Worm (Caenorhabditis elegans) whole organism, young adult: ENCODE data around the gene tag-293.

ENCODE experiments used
- F37B4.10 ChIP-seq: fragments of 200-800 bp; sonication (Bioruptor generic); IDR thresholded peaks from 2 replicates; pipeline ENCODE4 v1.3.6; 2022; ENCODE audit warnings: missing genetic modification characterization, missing compliant biosample characterization
- F55B11.4 ChIP-seq: sonication (generic microtip); optimal IDR thresholded peaks from 2 replicates; lab custom pipeline; 2016; ENCODE audit warnings: missing compliant biosample characterization, missing genetic modification characterization, borderline replicate concordance; ENCODE audit not compliant: insufficient read depth
- Y79H2A.3 ChIP-seq: fragments of 200-800 bp; sonication (Bioruptor generic); conservative IDR thresholded peaks from 2 replicates; pipeline ENCODE4 v1.3.6; 2022; ENCODE audit warnings: missing genetic modification reagents, missing genetic modification characterization, missing compliant biosample characterization
- aptf-3 ChIP-seq: fragments of 200-800 bp; sonication (Bioruptor generic); IDR thresholded peaks from 2 replicates; pipeline ENCODE4 v1.3.6; 2022; ENCODE audit warnings: missing genetic modification characterization, missing compliant biosample characterization
- ccch-3 ChIP-seq: fragments of 200-800 bp; sonication (Bioruptor generic); optimal IDR thresholded peaks from 2 replicates; lab custom pipeline; 2018; ENCODE audit warnings: mild to moderate bottlenecking, missing genetic modification characterization, missing compliant biosample characterization
- chd-7 ChIP-seq: sonication (generic microtip); optimal IDR thresholded peaks from 2 replicates; lab custom pipeline; 2016; ENCODE audit warnings: mild to moderate bottlenecking, missing genetic modification characterization, moderate library complexity, missing compliant biosample characterization
- hrde-1 ChIP-seq: sonication (generic microtip); optimal IDR thresholded peaks from 2 replicates; lab custom pipeline; 2016; ENCODE audit warnings: missing genetic modification characterization, mild to moderate bottlenecking, missing compliant biosample characterization, moderate library complexity, missing genotype, missing genetic modification reagents, borderline replicate concordance
- lir-1 ChIP-seq: fragments of 200-800 bp; sonication (Bioruptor generic); conservative IDR thresholded peaks from 2 replicates; pipeline ENCODE4 v1.3.6; 2022; ENCODE audit warnings: missing genetic modification reagents, missing genetic modification characterization, missing compliant biosample characterization
- snpc-4 ChIP-seq, 5 experiments: fragments of 150-350 bp in 1 of 5; sonication (generic microtip) in 4 of 5; optimal IDR thresholded peaks; 2 replicates each; lab custom pipeline; 2014 to 2018; ENCODE audit warnings: missing genetic modification characterization in 5 of 5, missing biosample characterization in 3 of 5, antibody characterized with exemption in 2 of 5, mild to moderate bottlenecking in 2 of 5, missing compliant biosample characterization in 2 of 5, missing genotype in 2 of 5, moderate library complexity in 2 of 5, missing genetic modification reagents in 1 of 5
- xnd-1 ChIP-seq: sonication (generic microtip); optimal IDR thresholded peaks from 2 replicates; lab custom pipeline; 2016; ENCODE audit warnings: missing genotype, missing genetic modification reagents, missing genetic modification characterization, missing compliant biosample characterization

DNA sequence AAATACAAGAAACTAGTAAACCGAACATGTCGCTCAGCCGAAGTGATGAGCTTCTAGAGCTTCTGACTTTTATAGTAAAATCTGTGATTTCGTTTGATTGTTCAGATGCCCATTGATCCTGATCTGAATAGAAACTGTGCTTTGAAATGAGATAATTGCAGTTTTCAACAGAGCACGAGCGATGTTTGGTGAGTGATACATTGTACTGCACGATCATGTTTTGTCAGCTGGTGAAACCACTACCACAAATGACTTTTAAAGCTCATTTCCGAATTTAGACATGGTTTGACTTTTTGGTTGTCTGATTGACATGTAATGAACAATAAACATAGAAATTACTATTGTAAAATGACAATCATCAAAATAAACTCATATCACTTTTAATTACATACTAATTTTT lies at the start of gene tag-293:
- TF ChIP-seq F55B11.4 (tag; lab: Kevin White, UChicago) (no peak), ccch-3 (GFP tag; lab: Kevin White, UChicago) (no peak), xnd-1 (tag; lab: Kevin White, UChicago) (no peak), lir-1 (GFP tag; lab: Robert Waterston, UW) (no peak), F37B4.10 (GFP tag; lab: Robert Waterston, UW) (no peak), chd-7 (tag; lab: Kevin White, UChicago) (no peak), hrde-1 (tag; lab: Kevin White, UChicago) (no peak), aptf-3 (GFP tag; lab: Robert Waterston, UW) (no peak), snpc-4 (GFP tag; optimal IDR thresholded peaks at IDR 0.05; lab: Kevin White, UChicago) (no peak), snpc-4 (tag; optimal IDR thresholded peaks at IDR 0.05; lab: Kevin White, UChicago) (no peak), Y79H2A.3 (GFP tag; lab: Robert Waterston, UW) (no peak)
